Fruit fly (Drosophila melanogaster) whole organism, embryonic: ENCODE data around the gene kirre.
A peak's percentile ranks its signal among the peaks of the same experiment; 100 is the strongest.

ENCODE experiments used
- Atf6 ChIP-seq: fragments of 200-800 bp; sonication (Bioruptor generic); IDR thresholded peaks from 2 replicates; pipeline ENCODE4 v1.3.6; 2022; ENCODE audit warnings: missing biosample characterization, missing genetic modification characterization
- Bteb2 ChIP-seq: fragments of 200-800 bp; sonication (Bioruptor generic); optimal IDR thresholded peaks from 2 replicates; lab custom pipeline; 2016; ENCODE audit warnings: missing biosample characterization, missing genetic modification characterization
- CG10274 ChIP-seq: fragments of 200-800 bp; sonication (Bioruptor generic); optimal IDR thresholded peaks from 3 replicates; lab custom pipeline; 2017; ENCODE audit warnings: missing biosample characterization, mild to moderate bottlenecking, missing genetic modification characterization
- CG10565 ChIP-seq: fragments of 200-800 bp; sonication (Bioruptor generic); optimal IDR thresholded peaks from 3 replicates; lab custom pipeline; 2016; ENCODE audit warnings: missing biosample characterization, mild to moderate bottlenecking, missing genetic modification characterization
- CG10959 ChIP-seq: fragments of 200-800 bp; sonication (Bioruptor generic); IDR thresholded peaks from 2 replicates; pipeline ENCODE4 v1.3.6; 2022; ENCODE audit warnings: missing biosample characterization, missing genetic modification characterization
- CG11398 ChIP-seq: fragments of 200-800 bp; sonication (Bioruptor generic); optimal IDR thresholded peaks from 2 replicates; lab custom pipeline; 2016; ENCODE audit warnings: missing biosample characterization, missing genetic modification characterization
- CG12744 ChIP-seq: fragments of 200-800 bp; sonication (Bioruptor generic); optimal IDR thresholded peaks from 2 replicates; lab custom pipeline; 2016; ENCODE audit warnings: missing biosample characterization, missing genetic modification characterization
- CG13775 ChIP-seq: fragments of 200-800 bp; sonication (Bioruptor generic); optimal IDR thresholded peaks from 3 replicates; lab custom pipeline; 2017; ENCODE audit warnings: missing biosample characterization, mild to moderate bottlenecking, missing genetic modification characterization
- CG13894 ChIP-seq: fragments of 200-800 bp; sonication (Bioruptor generic); optimal IDR thresholded peaks from 3 replicates; lab custom pipeline; 2018; ENCODE audit warnings: missing biosample characterization, mild to moderate bottlenecking, missing genetic modification characterization, moderate library complexity
- CG15011 ChIP-seq: fragments of 200-800 bp; sonication (Bioruptor generic); optimal IDR thresholded peaks from 3 replicates; lab custom pipeline; 2018; ENCODE audit warnings: missing biosample characterization, mild to moderate bottlenecking, missing genetic modification characterization
- CG1602 ChIP-seq: fragments of 200-800 bp; sonication (Bioruptor generic); optimal IDR thresholded peaks from 3 replicates; lab custom pipeline; 2016; ENCODE audit warnings: missing biosample characterization, missing genetic modification characterization
- CG31224 ChIP-seq: fragments of 200-800 bp; sonication (Bioruptor generic); IDR thresholded peaks from 2 replicates; pipeline ENCODE4 v1.3.6; 2022; ENCODE audit warnings: missing biosample characterization, missing genetic modification characterization
- CG42726 ChIP-seq: fragments of 200-800 bp; sonication (Bioruptor generic); IDR thresholded peaks from 2 replicates; pipeline ENCODE4 v1.3.6; 2022; ENCODE audit warnings: missing biosample characterization, missing genetic modification characterization; ENCODE audit not compliant: partially characterized antibody
- CG6765 ChIP-seq: fragments of 200-800 bp; sonication (Bioruptor generic); optimal IDR thresholded peaks from 3 replicates; lab custom pipeline; 2017; ENCODE audit warnings: missing biosample characterization, mild to moderate bottlenecking, missing genetic modification characterization
- CG6813 ChIP-seq: fragments of 200-800 bp; sonication (Bioruptor generic); optimal IDR thresholded peaks from 2 replicates; lab custom pipeline; 2017; ENCODE audit warnings: missing biosample characterization, missing genetic modification characterization, mild to moderate bottlenecking, moderate library complexity, missing genetic modification reagents
- CG7745 ChIP-seq: fragments of 200-800 bp; sonication (Bioruptor generic); optimal IDR thresholded peaks from 2 replicates; lab custom pipeline; 2018; ENCODE audit warnings: missing biosample characterization, mild to moderate bottlenecking, missing genetic modification characterization, moderate library complexity
- CG7786 ChIP-seq: fragments of 200-800 bp; sonication (Bioruptor generic); optimal IDR thresholded peaks from 2 replicates; lab custom pipeline; 2016; ENCODE audit warnings: missing biosample characterization, missing genetic modification characterization
- CG8944 ChIP-seq: fragments of 200-800 bp; sonication (Bioruptor generic); optimal IDR thresholded peaks from 3 replicates; lab custom pipeline; 2016; ENCODE audit warnings: missing biosample characterization, missing genetic modification characterization
- CTCF ChIP-seq: fragments of 200-800 bp; sonication (Bioruptor generic); optimal IDR thresholded peaks from 2 replicates; lab custom pipeline; 2017; ENCODE audit warnings: missing biosample characterization, mild to moderate bottlenecking, missing genetic modification characterization, moderate library complexity
- CkIIα-i1 ChIP-seq: fragments of 200-800 bp; sonication (Bioruptor generic); IDR thresholded peaks from 2 replicates; pipeline ENCODE4 v1.3.6; 2022; ENCODE audit warnings: missing biosample characterization, missing genetic modification characterization
- D ChIP-seq, 2 experiments: fragments of 200-800 bp in 1 of 2; fragments of >200 bp in 1 of 2; sonication (Bioruptor generic) in 1 of 2; optimal IDR thresholded peaks; 2 replicates in 1 of 2; 3 replicates in 1 of 2; lab custom pipeline; 2017; ENCODE audit warnings: mild to moderate bottlenecking in 1 of 2, missing biosample characterization in 1 of 2, missing genetic modification characterization in 1 of 2, missing genetic modification reagents in 1 of 2
- Dad ChIP-seq: fragments of 200-800 bp; sonication (Bioruptor generic); optimal IDR thresholded peaks from 3 replicates; lab custom pipeline; 2016; ENCODE audit warnings: missing biosample characterization, missing genetic modification characterization
- Dll ChIP-seq: fragments of 200-800 bp; sonication (Bioruptor generic); IDR thresholded peaks from 4 replicates; pipeline ENCODE4 v1.3.6; 2022; ENCODE audit warnings: missing biosample characterization, missing genetic modification characterization; ENCODE audit not compliant: partially characterized antibody
- Eip74EF ChIP-seq, 2 experiments: fragments of 200-800 bp in 1 of 2; fragments of >200 bp in 1 of 2; sonication (Bioruptor generic) in 1 of 2; optimal IDR thresholded peaks; 2 replicates each; lab custom pipeline; 2017 to 2019; ENCODE audit warnings: missing biosample characterization in 2 of 2, missing genetic modification characterization in 2 of 2, mild to moderate bottlenecking in 1 of 2, moderate library complexity in 1 of 2
- Elba2 ChIP-seq: fragments of 200-800 bp; sonication (Bioruptor generic); optimal IDR thresholded peaks from 3 replicates; lab custom pipeline; 2016; ENCODE audit warnings: missing biosample characterization, missing genetic modification characterization
- H15 ChIP-seq: fragments of 200-800 bp; sonication (Bioruptor generic); IDR thresholded peaks from 3 replicates; pipeline ENCODE4 v1.3.6; 2022; ENCODE audit warnings: missing biosample characterization, missing genetic modification characterization
- H2.0 ChIP-seq: fragments of 200-800 bp; sonication (Bioruptor generic); IDR thresholded peaks from 2 replicates; pipeline ENCODE4 v1.3.6; 2022; ENCODE audit warnings: missing biosample characterization, missing genetic modification characterization
- HLH3B ChIP-seq: fragments of 200-800 bp; sonication (Bioruptor generic); IDR thresholded peaks from 2 replicates; pipeline ENCODE4 v1.3.6; 2022; ENCODE audit warnings: missing biosample characterization, missing genetic modification characterization
- Hmx ChIP-seq: fragments of 200-800 bp; sonication (Bioruptor generic); optimal IDR thresholded peaks from 2 replicates; lab custom pipeline; 2016; ENCODE audit warnings: missing biosample characterization, missing genetic modification characterization
- Hr39 ChIP-seq: fragments of >200 bp; optimal IDR thresholded peaks from 2 replicates; lab custom pipeline; 2017
- Hsf ChIP-seq: fragments of 200-800 bp; sonication (Bioruptor generic); optimal IDR thresholded peaks from 3 replicates; lab custom pipeline; 2016; ENCODE audit warnings: missing biosample characterization, missing genetic modification characterization
- MBD-R2 ChIP-seq: fragments of 200-800 bp; sonication (Bioruptor generic); IDR thresholded peaks from 2 replicates; pipeline ENCODE4 v1.3.6; 2022; ENCODE audit warnings: missing biosample characterization, missing genetic modification characterization
- Nf-YA ChIP-seq: fragments of 200-800 bp; sonication (Bioruptor generic); IDR thresholded peaks from 2 replicates; pipeline ENCODE4 v1.3.6; 2022; ENCODE audit warnings: missing biosample characterization, missing genetic modification characterization
- Opbp ChIP-seq: fragments of 200-800 bp; sonication (Bioruptor generic); IDR thresholded peaks from 3 replicates; pipeline ENCODE4 v1.3.6; 2022; ENCODE audit warnings: missing biosample characterization, missing genetic modification characterization; ENCODE audit not compliant: partially characterized antibody
- Optix ChIP-seq: fragments of 200-800 bp; sonication (Bioruptor generic); IDR thresholded peaks from 3 replicates; pipeline ENCODE4 v1.3.6; 2022; ENCODE audit warnings: missing biosample characterization, missing genetic modification characterization
- Rx ChIP-seq: fragments of 200-800 bp; sonication (Bioruptor generic); IDR thresholded peaks from 2 replicates; pipeline ENCODE4 v1.3.6; 2022; ENCODE audit warnings: missing biosample characterization, missing genetic modification characterization
- ase ChIP-seq: fragments of 200-800 bp; sonication (Bioruptor generic); IDR thresholded peaks from 3 replicates; pipeline ENCODE4 v1.3.6; 2022; ENCODE audit warnings: missing biosample characterization, missing genetic modification characterization
- bab2 ChIP-seq: fragments of 200-800 bp; sonication (Bioruptor generic); optimal IDR thresholded peaks from 2 replicates; lab custom pipeline; 2016; ENCODE audit warnings: missing biosample characterization, missing genetic modification characterization
- bbx ChIP-seq: fragments of 200-800 bp; sonication (Bioruptor generic); IDR thresholded peaks from 2 replicates; pipeline ENCODE4 v1.3.6; 2022; ENCODE audit warnings: missing biosample characterization, missing genetic modification characterization; ENCODE audit not compliant: partially characterized antibody
- chm ChIP-seq: fragments of 200-800 bp; sonication (Bioruptor generic); IDR thresholded peaks from 2 replicates; pipeline ENCODE4 v1.3.6; 2022; ENCODE audit warnings: missing biosample characterization, missing genetic modification characterization
- dati ChIP-seq: fragments of 200-800 bp; sonication (Bioruptor generic); IDR thresholded peaks from 2 replicates; pipeline ENCODE4 v1.3.6; 2022; ENCODE audit warnings: missing biosample characterization, missing genetic modification characterization
- exex ChIP-seq: fragments of 200-800 bp; sonication (Bioruptor generic); optimal IDR thresholded peaks from 4 replicates; lab custom pipeline; 2018; ENCODE audit warnings: missing biosample characterization, mild to moderate bottlenecking, missing genetic modification characterization, moderate library complexity
- ftz-f1 ChIP-seq: fragments of 200-800 bp; sonication (Bioruptor generic); optimal IDR thresholded peaks from 2 replicates; lab custom pipeline; 2016; ENCODE audit warnings: missing biosample characterization, missing genetic modification characterization
- gsb-n ChIP-seq: fragments of 200-800 bp; sonication (Bioruptor generic); optimal IDR thresholded peaks from 3 replicates; lab custom pipeline; 2018; ENCODE audit warnings: missing biosample characterization, mild to moderate bottlenecking, missing genetic modification characterization
- inv ChIP-seq: fragments of 200-800 bp; sonication (Bioruptor generic); IDR thresholded peaks from 2 replicates; pipeline ENCODE4 v1.3.6; 2022; ENCODE audit warnings: missing biosample characterization, missing genetic modification characterization; ENCODE audit not compliant: partially characterized antibody
- lmd ChIP-seq: fragments of 200-800 bp; sonication (Bioruptor generic); IDR thresholded peaks from 2 replicates; pipeline ENCODE4 v1.3.6; 2022; ENCODE audit warnings: missing biosample characterization, missing genetic modification characterization
- luna ChIP-seq: fragments of 200-800 bp; sonication (Bioruptor generic); optimal IDR thresholded peaks from 2 replicates; lab custom pipeline; 2016; ENCODE audit warnings: missing biosample characterization, missing genetic modification characterization
- nom ChIP-seq: fragments of 200-800 bp; sonication (Bioruptor generic); optimal IDR thresholded peaks from 2 replicates; lab custom pipeline; 2017; ENCODE audit warnings: missing biosample characterization, missing genetic modification characterization, mild to moderate bottlenecking, moderate library complexity, missing genetic modification reagents
- salm ChIP-seq: fragments of 200-800 bp; sonication (Bioruptor generic); optimal IDR thresholded peaks from 2 replicates; lab custom pipeline; 2018; ENCODE audit warnings: missing biosample characterization, mild to moderate bottlenecking, missing genetic modification characterization
- slp2 ChIP-seq: fragments of 200-800 bp; sonication (Bioruptor generic); optimal IDR thresholded peaks from 2 replicates; lab custom pipeline; 2016; ENCODE audit warnings: missing biosample characterization, missing genetic modification characterization
- stc ChIP-seq: fragments of 200-800 bp; sonication (Bioruptor generic); IDR thresholded peaks from 2 replicates; pipeline ENCODE4 v1.3.6; 2022; ENCODE audit warnings: missing biosample characterization, missing genetic modification characterization
- z ChIP-seq: fragments of 200-800 bp; sonication (Bioruptor generic); IDR thresholded peaks from 3 replicates; pipeline ENCODE4 v1.3.6; 2022; ENCODE audit warnings: missing biosample characterization, missing genetic modification characterization

kirre gene

DNA sequence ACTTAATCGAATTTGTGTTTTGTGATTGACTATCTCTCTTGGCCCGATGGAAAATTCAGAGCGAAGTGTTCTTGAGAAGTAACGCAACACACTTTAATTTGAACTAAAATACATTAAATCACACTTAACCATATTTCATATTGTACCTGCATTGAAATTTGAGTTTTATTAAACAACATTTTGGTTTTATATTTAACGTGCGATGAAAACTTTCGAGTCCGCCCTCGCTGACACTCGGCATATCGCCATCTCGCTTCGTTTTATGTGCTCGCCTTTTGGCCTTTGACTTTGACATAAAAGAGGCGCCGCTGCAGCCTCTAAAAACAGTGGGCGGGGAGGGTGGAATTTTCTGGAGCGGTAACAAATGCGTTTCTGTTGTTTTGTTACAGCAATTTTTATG, 282.3 kb downstream of the kirre start (continued):
- TF ChIP-seq ase (GFP tag; lab: Robert Waterston, UW) (no peak), H15 (peak; percentile 68; the same call in 2 of the 3 replicates), CG12744 (GFP tag; lab: Kevin White, UChicago) (no peak), gsb-n (tag; lab: Kevin White, UChicago) (peak; percentile 73), CG7745 (tag; lab: Kevin White, UChicago) (no peak), Dad (peak; percentile 16), z (no peak), exex (tag; lab: Kevin White, UChicago) (no peak), Optix (GFP tag; lab: Robert Waterston, UW) (peak; percentile 65), CG15011 (GFP tag; lab: Kevin White, UChicago) (peak; percentile 7), Dll (GFP tag; lab: Robert Waterston, UW) (no peak), CG42726 (no peak), D (optimal IDR thresholded peaks at IDR 0.05; lab: Kevin White, UChicago) (no peak), D (GFP tag; optimal IDR thresholded peaks at IDR 0.05; lab: Kevin White, UChicago) (peak; percentile 68), chm (peak; percentile 80; the same call in 1 of the 2 replicates), stc (GFP tag; lab: Robert Waterston, UW) (0 out of 2 replicates have a peak, but pooled peaks have one; percentile 34), MBD-R2 (GFP tag; lab: Robert Waterston, UW) (no peak), CG7786 (GFP tag; lab: Kevin White, UChicago) (peak; percentile 43), salm (tag; lab: Kevin White, UChicago) (no peak), nom (GFP tag; lab: Kevin White, UChicago) (no peak), Atf6 (GFP tag; lab: Robert Waterston, UW) (peak; percentile 47), slp2 (peak; percentile 23), H2.0 (peak; percentile 71), Eip74EF (GFP tag; optimal IDR thresholded peaks at IDR 0.05; lab: Kevin White, UChicago) (peak in 1 of 2 experiments; percentile 36), CG10959 (peak; percentile 80), HLH3B (peak; percentile 75), lmd (GFP tag; lab: Robert Waterston, UW) (peak; percentile 75), Hsf (GFP tag; lab: Kevin White, UChicago) (peak; percentile 32), CG6813 (peak; percentile 52), CG1602 (GFP tag; lab: Kevin White, UChicago) (peak; percentile 51), Opbp (GFP tag; lab: Robert Waterston, UW) (no peak), luna (GFP tag; lab: Kevin White, UChicago) (no peak), ftz-f1 (no peak), CG8944 (GFP tag; lab: Kevin White, UChicago) (peak; percentile 29), CG10565 (GFP tag; lab: Kevin White, UChicago) (no peak), dati (GFP tag; lab: Robert Waterston, UW) (peak; percentile 8; the same call in 1 of the 2 replicates), inv (GFP tag; lab: Robert Waterston, UW) (no peak), CG11398 (GFP tag; lab: Kevin White, UChicago) (peak; percentile 2), Hmx (no peak), CG31224 (GFP tag; lab: Robert Waterston, UW) (no peak), CG13894 (tag; lab: Kevin White, UChicago) (no peak), CG13775 (peak; percentile 29), bab2 (GFP tag; lab: Kevin White, UChicago) (peak; percentile 41), Hr39 (no peak), Elba2 (GFP tag; lab: Kevin White, UChicago) (no peak), Nf-YA (peak; percentile 43; the same call in 1 of the 2 replicates), bbx (no peak), CkIIα-i1 (no peak), CG10274 (GFP tag; lab: Kevin White, UChicago) (peak; percentile 20), CG6765 (GFP tag; lab: Kevin White, UChicago) (no peak), CTCF (no peak), Bteb2 (GFP tag; lab: Kevin White, UChicago) (no peak), Rx (0 out of 2 replicates have a peak, but pooled peaks have one; percentile 28)
